Worm (Caenorhabditis elegans) whole organism, dauer: Measurements from ENCODE around the gene mec-3.

ENCODE experiments used
- unc-62 ChIP-seq: sonication (generic microtip); optimal IDR thresholded peaks from 2 replicates; lab custom pipeline; 2017; ENCODE audit warnings: missing biosample characterization, missing genetic modification reagents, missing genetic modification characterization

Gene mec-3

DNA sequence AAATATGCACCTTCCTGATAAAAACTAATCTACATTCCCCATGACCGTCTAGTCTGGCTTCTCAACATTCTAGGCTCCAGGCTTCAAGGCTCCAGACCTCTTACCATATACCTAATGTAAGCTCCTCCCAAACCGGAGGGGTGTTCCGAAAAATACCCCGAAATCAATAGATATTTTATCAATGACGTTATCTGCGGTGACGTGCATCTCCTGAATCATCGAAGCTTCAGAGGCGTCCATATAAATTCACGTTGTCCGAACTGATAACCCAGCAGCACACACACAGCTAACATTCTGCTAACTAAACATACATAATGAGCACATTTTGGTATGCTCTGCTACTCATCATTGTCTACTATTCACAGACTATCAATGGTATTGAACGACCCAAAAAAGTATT is 7.8 kb upstream of the mec-3 start, which contains the start of gene ugt-44:
TSS of gene ugt-44 (plus strand) at position 248 of the 400 bp plus-strand sequence.
- no peak for TF ChIP-seq unc-62 (GFP tag; lab: Kevin White, UChicago)

DNA sequence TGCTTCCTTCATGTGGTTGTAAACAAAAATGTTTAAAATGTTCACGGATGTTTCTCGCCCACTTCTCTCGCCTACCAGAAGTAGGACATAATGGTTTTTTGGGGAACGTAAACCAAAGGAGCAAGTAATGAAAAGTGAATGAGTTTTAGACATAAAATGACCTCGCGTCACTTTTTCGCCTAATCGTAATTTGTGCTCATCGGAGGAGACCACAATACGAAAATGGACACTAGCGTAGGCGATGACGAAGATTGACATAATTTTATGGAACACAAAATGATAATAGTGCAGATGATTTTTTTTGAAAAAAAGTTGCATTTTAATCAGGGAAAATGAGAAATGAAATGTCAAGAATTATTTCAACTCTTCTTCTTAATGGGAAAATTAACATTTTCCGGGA is 7.0 kb upstream of the mec-3 start:
- TF ChIP-seq unc-62 (GFP tag; lab: Kevin White, UChicago) = no peak

DNA sequence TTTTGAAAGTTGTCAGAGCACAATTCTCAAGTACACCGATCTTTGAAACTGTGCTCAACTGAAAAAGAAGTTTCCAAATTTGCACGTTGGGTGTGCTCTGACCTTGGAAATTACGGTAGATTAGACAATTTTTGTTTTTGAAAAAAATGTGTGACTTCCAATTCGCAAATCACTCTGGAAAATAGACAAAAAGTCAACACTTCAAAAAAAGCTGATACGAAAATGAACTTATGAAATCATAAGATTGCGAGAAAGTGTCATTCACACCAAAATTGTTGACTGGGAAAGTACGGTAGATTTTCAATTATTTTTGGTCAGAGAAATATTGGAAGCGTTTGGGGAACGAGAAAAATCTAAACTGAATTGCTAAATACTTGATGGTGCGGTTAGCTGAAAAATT is 5.7 kb upstream of the mec-3 start:
- TF ChIP-seq unc-62 (GFP tag; lab: Kevin White, UChicago) = no peak

DNA sequence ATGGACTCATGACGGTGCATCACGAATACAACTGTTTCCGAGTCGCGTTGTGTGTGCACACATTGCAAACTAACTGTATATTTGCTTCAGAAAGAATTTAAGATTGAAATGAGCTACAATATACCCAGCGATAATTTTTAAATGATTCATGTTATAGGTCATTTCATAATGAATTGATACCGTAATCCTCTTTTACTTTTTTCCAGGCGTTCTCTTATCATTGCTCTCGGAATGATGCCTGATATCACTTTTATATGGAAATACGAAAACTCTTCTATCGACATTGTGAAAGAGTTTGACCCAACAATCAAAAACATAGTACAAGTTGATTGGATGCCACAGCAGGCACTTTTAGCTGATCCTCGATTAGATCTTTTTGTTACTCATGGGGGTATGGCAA is 4.7 kb upstream of the mec-3 start:
- no peak for TF ChIP-seq unc-62 (GFP tag; lab: Kevin White, UChicago)

DNA sequence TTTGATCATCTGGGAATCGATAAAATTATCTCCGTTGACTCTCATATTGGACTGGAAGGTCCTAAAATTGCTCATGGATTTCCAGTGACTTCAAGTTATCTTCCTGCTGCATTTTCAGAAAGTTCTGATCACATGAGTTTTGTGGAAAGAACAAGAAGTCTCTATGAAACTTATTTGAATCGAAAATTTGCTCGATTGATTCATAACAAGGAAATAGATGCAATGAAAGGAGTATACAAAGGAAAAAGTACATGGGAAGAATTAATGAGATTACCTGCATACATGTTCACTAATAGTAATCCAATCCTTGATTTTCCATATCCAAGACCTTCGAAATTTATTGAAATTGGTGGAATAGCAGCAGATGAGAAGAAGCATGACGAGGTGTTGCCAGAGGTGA is 4.1 kb upstream of the mec-3 start:
- no peak for TF ChIP-seq unc-62 (GFP tag; lab: Kevin White, UChicago)

DNA sequence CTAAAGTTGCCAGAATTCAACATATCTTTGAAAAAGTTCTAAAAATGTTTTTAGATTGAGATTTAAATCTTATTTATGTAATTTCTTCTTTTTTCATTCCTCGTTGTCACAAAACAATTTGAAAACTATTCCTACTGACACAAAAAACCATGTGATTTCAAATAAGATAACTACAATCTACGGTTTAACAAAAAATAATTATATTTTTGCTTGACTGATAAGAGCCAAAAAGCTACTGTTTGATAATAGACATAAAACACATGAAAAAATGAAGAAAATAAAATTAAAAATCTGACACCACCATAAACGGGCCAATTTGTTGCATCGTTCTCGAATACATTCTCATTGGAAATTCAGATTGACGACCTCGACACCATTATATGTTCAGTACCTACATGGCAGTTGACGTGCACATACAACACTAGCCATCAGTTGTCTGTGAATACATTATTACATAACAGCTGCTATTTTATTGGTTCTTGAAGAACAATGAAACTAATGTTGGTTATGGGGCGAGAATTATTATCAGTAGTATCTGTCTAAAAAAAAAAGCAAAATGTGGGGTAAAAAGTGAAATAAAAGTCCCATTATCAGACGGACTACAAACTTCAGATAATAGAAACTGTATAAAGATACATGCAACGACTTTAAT is 2.4 kb upstream of the mec-3 start, which contains the start of gene ugt-43:
TSS of gene ugt-43 (plus strand) at position 602 of the 652 bp plus-strand sequence.
- TF ChIP-seq unc-62 (GFP tag; lab: Kevin White, UChicago) = no peak

DNA sequence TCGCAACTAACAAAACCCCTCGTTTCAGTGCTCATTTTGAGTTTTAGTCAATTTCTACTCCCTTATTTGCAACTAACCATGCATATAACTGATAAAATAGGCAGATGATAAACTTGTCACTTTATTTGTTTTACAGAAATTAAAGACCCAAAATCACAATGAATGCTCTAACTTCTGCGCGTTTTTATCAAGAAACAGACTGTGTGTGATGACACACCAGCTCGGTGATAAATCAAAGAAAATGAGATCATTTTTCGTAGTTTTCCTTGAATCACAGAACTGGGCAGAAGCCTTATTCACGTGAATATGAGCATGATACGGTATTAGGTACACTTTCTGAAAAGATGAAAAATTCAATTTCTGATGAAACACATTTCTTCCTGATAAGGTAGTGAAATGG is 1.5 kb upstream of the mec-3 start:
- TF ChIP-seq unc-62 (GFP tag; lab: Kevin White, UChicago) = no peak

DNA sequence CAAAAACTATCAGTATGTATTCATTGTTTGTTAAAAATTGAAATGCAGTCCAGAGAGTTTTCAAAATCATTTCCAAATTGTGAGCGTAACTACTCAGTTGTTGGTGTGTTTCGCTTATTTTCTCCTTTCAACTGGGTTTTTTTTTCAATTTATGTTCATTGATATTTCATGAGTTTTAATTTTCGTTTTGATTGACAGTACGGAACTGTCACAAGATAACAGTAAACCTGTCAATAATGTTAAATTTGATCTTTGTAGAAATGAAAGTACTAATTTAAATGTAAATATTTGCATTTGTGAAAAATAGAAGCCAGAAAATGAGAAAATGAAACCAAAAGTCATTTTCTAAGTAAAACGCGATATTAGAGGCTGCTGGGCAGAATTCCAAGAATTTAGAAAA is 941 bp upstream of the mec-3 start:
- TF ChIP-seq unc-62 (GFP tag; lab: Kevin White, UChicago) = no peak

DNA sequence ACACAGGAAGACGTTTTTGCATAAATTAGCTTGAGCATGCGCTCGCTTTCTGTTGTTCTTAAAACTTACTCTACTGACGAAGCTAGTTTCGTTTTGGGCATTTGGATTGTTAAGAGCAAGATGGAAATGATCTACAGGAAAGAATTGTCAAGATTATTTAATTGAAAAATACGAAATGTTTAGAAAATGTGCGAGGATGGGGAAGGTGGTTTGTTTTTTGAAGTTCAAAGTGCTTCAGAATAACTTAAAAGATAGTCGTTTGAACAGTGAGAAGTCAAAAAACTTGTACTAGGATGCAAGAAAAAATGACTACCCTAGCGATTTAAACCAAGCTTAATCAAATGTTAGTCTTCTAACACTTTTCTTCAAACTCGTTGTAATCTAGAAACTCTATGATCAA is 4.5 kb downstream of the mec-3 start, which contains the start of gene srb-17:
TSS of gene srb-17 (minus strand) at position 101 of the 400 bp plus-strand sequence.
- TF ChIP-seq unc-62 (GFP tag; lab: Kevin White, UChicago) = no peak

DNA sequence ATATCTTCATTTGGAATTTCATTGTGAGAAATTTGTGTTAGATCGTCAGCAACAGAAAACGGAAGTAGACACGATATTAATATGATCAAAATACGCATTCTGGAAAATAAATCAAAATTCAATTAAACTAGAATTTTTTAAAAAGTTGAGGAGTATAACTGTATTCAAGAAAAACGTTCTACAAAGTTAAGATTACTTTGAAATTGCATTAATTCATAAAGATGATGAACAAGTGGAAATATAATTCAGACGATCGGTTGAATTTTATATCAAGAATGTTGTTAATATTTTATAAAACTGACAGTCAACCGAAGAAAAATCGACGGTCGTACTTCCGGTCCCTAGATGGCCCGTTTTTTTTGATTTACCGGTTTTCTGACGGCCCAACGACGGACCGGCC is 8.7 kb downstream of the mec-3 start, which contains the start of gene F01D4.8:
TSS of gene F01D4.8 (minus strand) at position 101 of the 400 bp plus-strand sequence.
- TF ChIP-seq unc-62 (GFP tag; lab: Kevin White, UChicago) = no peak

DNA sequence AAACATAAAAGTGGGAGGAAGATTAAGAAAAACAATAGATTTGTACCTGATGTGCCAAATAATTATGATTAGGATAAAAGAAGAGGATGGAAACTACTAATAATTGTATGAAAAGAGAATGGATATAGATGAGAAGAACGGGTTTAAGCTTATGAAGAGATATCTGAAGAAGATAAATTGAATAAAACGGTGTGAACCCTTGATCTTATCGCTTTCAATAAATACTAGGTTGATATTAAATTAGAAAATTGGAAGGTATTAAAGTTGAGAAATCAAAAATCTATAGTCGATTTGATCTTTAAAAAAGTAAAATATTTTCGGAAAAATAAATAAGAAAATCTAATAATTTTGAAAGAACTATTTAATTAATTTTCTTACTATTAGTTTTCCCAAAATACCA is 11.9 kb downstream of the mec-3 start, which contains the start of gene F13B12.4:
TSS of gene F13B12.4 (minus strand) at position 101 of the 400 bp plus-strand sequence.
- no peak for TF ChIP-seq unc-62 (GFP tag; lab: Kevin White, UChicago)

DNA sequence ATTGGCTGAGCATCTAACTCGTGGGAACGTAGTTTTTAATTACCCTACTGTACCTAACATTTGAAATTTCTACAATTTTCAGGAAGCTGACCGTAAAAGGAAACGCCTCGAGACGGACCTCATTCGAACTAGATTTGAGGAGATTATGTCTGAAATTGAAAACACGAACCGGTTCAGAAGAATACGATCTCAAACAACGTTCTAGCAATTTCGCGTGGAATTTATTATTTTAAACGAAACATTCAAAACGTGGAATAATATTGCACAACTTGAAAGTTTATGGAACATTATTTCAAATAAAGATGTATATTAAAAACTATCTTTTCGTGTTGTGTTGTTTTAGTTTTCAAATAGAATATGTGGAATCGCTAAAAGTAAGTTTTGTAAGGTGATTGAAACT is 18.2 kb downstream of the mec-3 start, which contains the start of gene F13B12.7:
TSS of gene F13B12.7 (plus strand) at position 301 of the 400 bp plus-strand sequence.
- no peak for TF ChIP-seq unc-62 (GFP tag; lab: Kevin White, UChicago)

DNA sequence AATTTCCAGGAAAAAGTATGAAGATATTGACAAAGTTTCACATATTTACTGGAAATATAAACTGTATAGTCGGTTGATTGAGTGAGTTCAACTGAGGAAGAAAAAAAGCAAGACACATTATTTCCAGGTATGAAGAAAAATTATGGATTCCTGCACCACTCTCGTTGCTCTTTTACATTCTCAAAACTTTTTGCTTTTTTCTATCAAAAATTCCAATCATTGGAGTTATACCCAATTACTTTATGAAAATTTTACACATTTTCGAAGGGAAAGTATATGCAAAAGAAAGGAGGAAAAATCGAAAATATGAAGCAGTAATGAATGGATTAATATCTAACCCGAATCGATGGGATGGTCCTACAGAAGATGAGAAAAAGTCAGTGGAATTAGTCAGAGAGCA is 18.8 kb downstream of the mec-3 start:
- TF ChIP-seq unc-62 (GFP tag; lab: Kevin White, UChicago) = no peak

DNA sequence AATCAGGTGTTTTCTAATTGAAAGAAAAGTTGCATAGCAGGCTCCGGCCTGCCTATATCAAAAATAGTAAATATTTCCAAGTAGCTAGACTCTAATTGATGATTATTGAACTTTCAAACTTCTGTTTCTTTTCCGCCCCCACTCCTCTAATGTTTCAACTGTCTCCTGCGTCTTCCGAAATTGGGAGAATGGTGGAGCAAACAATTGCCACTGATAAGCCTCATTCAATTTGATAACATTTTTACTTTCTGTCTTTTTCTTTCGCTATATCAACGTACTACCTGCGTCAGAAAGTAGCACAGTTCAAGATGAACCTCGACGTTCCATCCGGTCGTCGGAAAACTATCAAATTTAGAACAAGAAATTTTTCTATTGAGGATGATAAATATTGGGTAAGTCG is 22.8 kb downstream of the mec-3 start, which contains the start of gene F13B12.3:
TSS of gene F13B12.3 (plus strand) at position 223 of the 400 bp plus-strand sequence.
- no peak for TF ChIP-seq unc-62 (GFP tag; lab: Kevin White, UChicago)

DNA sequence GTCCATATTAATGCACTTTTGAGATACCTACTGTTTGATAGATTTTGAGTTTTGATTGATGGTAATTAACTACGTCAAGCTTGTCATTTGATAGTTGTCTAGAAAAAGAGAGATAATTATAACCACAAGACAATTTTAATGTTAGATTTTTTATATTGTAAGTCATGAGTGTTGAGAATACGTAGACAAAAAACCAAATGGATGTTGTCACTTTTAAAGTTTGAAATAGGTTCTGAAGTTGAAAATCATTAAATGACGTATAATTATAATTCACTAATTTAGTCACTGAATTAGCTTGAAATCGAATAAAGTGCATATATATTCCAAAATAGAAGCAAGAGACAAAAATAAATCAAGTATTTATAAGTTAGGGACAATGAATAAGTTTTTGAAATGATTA is 24.6 kb downstream of the mec-3 start:
- no peak for TF ChIP-seq unc-62 (GFP tag; lab: Kevin White, UChicago)

DNA sequence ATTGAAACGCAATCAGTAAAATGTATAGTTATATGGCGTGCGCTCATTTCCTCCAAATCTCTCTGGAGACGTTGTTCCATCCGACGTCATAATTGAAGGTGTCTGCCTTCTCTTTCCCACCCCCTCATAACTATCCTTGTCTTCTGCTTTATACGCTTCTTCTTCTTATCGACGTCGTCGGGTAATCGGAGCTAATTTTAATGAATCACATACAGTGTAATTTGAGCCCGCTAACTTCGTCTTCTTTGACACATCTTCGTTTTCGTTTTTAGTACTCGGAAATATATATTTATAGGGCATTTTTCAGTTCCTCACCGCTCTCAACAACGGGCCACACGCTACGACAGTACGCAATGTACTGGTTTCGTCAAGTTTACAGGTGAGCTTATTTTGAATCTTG is 25.3 kb downstream of the mec-3 start, which contains the start of gene ins-1:
TSS of gene ins-1 (plus strand) at position 301 of the 400 bp plus-strand sequence.
- TF ChIP-seq unc-62 (GFP tag; lab: Kevin White, UChicago) = no peak

DNA sequence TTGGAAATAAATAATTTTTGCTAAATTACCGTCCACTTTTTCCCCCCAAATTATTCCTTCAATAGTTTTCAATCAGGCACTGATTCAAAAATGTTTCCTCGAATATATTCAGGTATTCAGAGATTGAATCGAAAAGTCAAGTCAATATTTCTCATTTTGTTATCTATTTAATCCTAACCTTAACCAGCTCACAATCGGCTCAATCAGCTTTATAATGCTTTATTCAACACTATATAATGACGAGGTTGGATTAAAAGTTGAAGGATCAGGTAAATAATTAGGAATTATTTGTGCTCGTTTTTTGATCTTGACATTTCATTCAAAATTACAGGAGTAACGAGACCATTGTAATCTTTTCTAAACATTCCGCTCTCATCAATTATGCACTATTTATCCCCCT is 31.2 kb downstream of the mec-3 start:
- TF ChIP-seq unc-62 (GFP tag; lab: Kevin White, UChicago) = no peak
